Fruit fly (Drosophila melanogaster) whole organism, larva: ENCODE measurements around the gene CG15877.

Experiments
- noc ChIP-seq: fragments of 200-800 bp; sonication (Bioruptor generic); optimal IDR thresholded peaks from 3 replicates; lab custom pipeline; 2019; ENCODE audit warnings: missing biosample characterization, mild to moderate bottlenecking, missing genetic modification characterization, moderate library complexity

Gene CG15877

dm6 chr3L:2400227-2400840 is 23.0 kb upstream of the CG15877 start:
- TF ChIP-seq noc: peak; percentile 46

dm6 chr3L:2399788-2400187 is 22.4 kb upstream of the CG15877 start:
- no peak for TF ChIP-seq noc

dm6 chr3L:2398636-2399035 is 21.3 kb upstream of the CG15877 start:
- no peak for TF ChIP-seq noc

dm6 chr3L:2397571-2398187 is 20.3 kb upstream of the CG15877 start:
- no peak for TF ChIP-seq noc

- TF ChIP-seq noc: no peak
Observed at dm6 chr3L:2392745-2393435, 15.5 kb upstream of the CG15877 start.

- no peak for TF ChIP-seq noc
Observed at dm6 chr3L:2390889-2391288, 13.5 kb upstream of the CG15877 start, which contains the start of the genes CG32298 and CG32299. TSS of gene CG32298 (minus strand) at chr3L:2390989. TSS of gene CG32299 (minus strand) at chr3L:2390989.

dm6 chr3L:2388683-2389315 is 11.4 kb upstream of the CG15877 start, which contains the start of gene Mzt1:
TSS of gene Mzt1 (plus strand) at chr3L:2389265.
- TF ChIP-seq noc: no peak

- no peak for TF ChIP-seq noc
Observed at dm6 chr3L:2387816-2388215, 10.5 kb upstream of the CG15877 start.

dm6 chr3L:2386433-2386832 is 9.1 kb upstream of the CG15877 start:
- TF ChIP-seq noc: no peak

dm6 chr3L:2385325-2386007 is 8.1 kb upstream of the CG15877 start:
- no peak for TF ChIP-seq noc

dm6 chr3L:2379472-2379871 is 2.1 kb upstream of the CG15877 start:
- TF ChIP-seq noc: no peak

dm6 chr3L:2378549-2378948 is 1.2 kb upstream of the CG15877 start:
- TF ChIP-seq noc: no peak

dm6 chr3L:2373421-2374043 is 3.8 kb downstream of the CG15877 start, which contains the start of the genes mRpL23 and CG9004:
TSS of gene mRpL23 (minus strand) at chr3L:2373704.
TSS of gene CG9004 (plus strand) at chr3L:2373728.
- TF ChIP-seq noc: peak; percentile 98

dm6 chr3L:2371882-2372281 is 5.5 kb downstream of the CG15877 start, which contains the start of the genes CG1317 and CG8993:
TSS of gene CG1317 (minus strand) at chr3L:2371939.
TSS of gene CG8993 (plus strand) at chr3L:2372199.
- peak; percentile 23 for TF ChIP-seq noc

- no peak for TF ChIP-seq noc
Observed at dm6 chr3L:2360257-2360656, 17.1 kb downstream of the CG15877 start, which contains the start of gene CG13801. TSS of gene CG13801 (plus strand) at chr3L:2360557.

dm6 chr3L:2332228-2332627 is 45.1 kb downstream of the CG15877 start:
- no peak for TF ChIP-seq noc
